Worm (Caenorhabditis elegans) whole organism, early embryonic: ENCODE data around the gene ZK355.2.

Experiments used
- B0310.2 ChIP-seq: sonication (generic microtip); optimal IDR thresholded peaks from 2 replicates; lab custom pipeline; 2016; ENCODE audit warnings: mild to moderate bottlenecking, missing genetic modification characterization, missing compliant biosample characterization
- ama-1 ChIP-seq: fragments of 150-350 bp; optimal IDR thresholded peaks from 2 replicates; lab custom pipeline; 2014
- ceh-36 ChIP-seq: sonication (generic microtip); optimal IDR thresholded peaks from 2 replicates; lab custom pipeline; 2016; ENCODE audit warnings: missing genetic modification characterization, inconsistent platforms, missing compliant biosample characterization
- ets-7 ChIP-seq: sonication (generic microtip); optimal IDR thresholded peaks from 2 replicates; lab custom pipeline; 2016; ENCODE audit warnings: missing genotype, missing genetic modification characterization, missing compliant biosample characterization
- hnd-1 ChIP-seq: sonication (generic microtip); optimal IDR thresholded peaks from 2 replicates; lab custom pipeline; 2016; ENCODE audit warnings: missing genetic modification characterization, missing compliant biosample characterization
- pes-1 ChIP-seq: fragments of 200-800 bp; sonication (Bioruptor generic); IDR thresholded peaks from 2 replicates; pipeline ENCODE4 v1.3.6; 2022; ENCODE audit warnings: missing genetic modification reagents, missing genetic modification characterization, missing compliant biosample characterization
- scrt-1 ChIP-seq: fragments of 200-800 bp; sonication (Bioruptor generic); IDR thresholded peaks from 2 replicates; pipeline ENCODE4 v1.3.6; 2022; ENCODE audit warnings: missing genetic modification characterization, missing compliant biosample characterization
- sea-1 ChIP-seq: fragments of 200-800 bp; sonication (Bioruptor generic); conservative IDR thresholded peaks from 2 replicates; pipeline ENCODE4 v1.3.6; 2022; ENCODE audit warnings: missing genetic modification characterization, missing compliant biosample characterization

- no peak for TF ChIP-seq ets-7 (tag; lab: Kevin White, UChicago)
- no peak for TF ChIP-seq pes-1 (GFP tag; lab: Robert Waterston, UW)
- no peak for TF ChIP-seq ama-1 (lab: Kevin White, UChicago)
- no peak for TF ChIP-seq ceh-36 (tag; lab: Kevin White, UChicago)
- no peak for TF ChIP-seq scrt-1 (GFP tag; lab: Robert Waterston, UW)
- no peak for TF ChIP-seq B0310.2
- TF ChIP-seq sea-1 (GFP tag; lab: Robert Waterston, UW), result no peak
- TF ChIP-seq hnd-1 (tag; lab: Kevin White, UChicago), result no peak
Observed at ce11 chrII:2937852-2938251, 14.1 kb downstream of the ZK355.2 start, which contains the start of gene irld-65.
